Fruit fly (Drosophila melanogaster) S2 (cell line): ENCODE results near the gene TwdlL.

Experiments used
- CG8478 ChIP-seq: fragments of >200 bp; optimal IDR thresholded peaks from 2 replicates; lab custom pipeline; 2018
- CTCF ChIP-seq, 2 experiments: fragments of >200 bp; optimal IDR thresholded peaks; 2 replicates each; lab custom pipeline; 2018

Gene TwdlL

dm6 chr3R:26625552-26625951, at the start of gene TwdlL:
Gene TwdlL (minus strand): TSS chr3R:26625652.
- TF ChIP-seq CG8478 (lab: Kevin White, UChicago) = no peak
- TF ChIP-seq CTCF (optimal IDR thresholded peaks at IDR 0.05; lab: Kevin White, UChicago) = no peak

dm6 chr3R:26671525-26672132, 46.2 kb upstream of the TwdlL start:
- TF ChIP-seq CTCF (optimal IDR thresholded peaks at IDR 0.05; lab: Kevin White, UChicago) (no peak), CG8478 (lab: Kevin White, UChicago) (no peak)

dm6 chr3R:26670277-26670676, 44.8 kb upstream of the TwdlL start:
- TF ChIP-seq CTCF (optimal IDR thresholded peaks at IDR 0.05; lab: Kevin White, UChicago) (no peak), CG8478 (lab: Kevin White, UChicago) (no peak)

dm6 chr3R:26656140-26656539, 30.7 kb upstream of the TwdlL start, which contains the start of gene Tb:
Gene Tb (plus strand): TSS chr3R:26656440.
- TF ChIP-seq CTCF (optimal IDR thresholded peaks at IDR 0.05; lab: Kevin White, UChicago) (no peak), CG8478 (lab: Kevin White, UChicago) (no peak)

- TF ChIP-seq CG8478 (lab: Kevin White, UChicago) = no peak
- no peak for TF ChIP-seq CTCF (optimal IDR thresholded peaks at IDR 0.05; lab: Kevin White, UChicago)
Measured at dm6 chr3R:26655416-26655945, 30.0 kb upstream of the TwdlL start.

- no peak for TF ChIP-seq CG8478 (lab: Kevin White, UChicago)
- no peak for TF ChIP-seq CTCF (optimal IDR thresholded peaks at IDR 0.05; lab: Kevin White, UChicago)
Measured at dm6 chr3R:26654594-26654993, 29.1 kb upstream of the TwdlL start.

- TF ChIP-seq CG8478 (lab: Kevin White, UChicago) (no peak), CTCF (optimal IDR thresholded peaks at IDR 0.05; lab: Kevin White, UChicago) (no peak)
Measured at dm6 chr3R:26639503-26640075, 14.1 kb upstream of the TwdlL start, which contains the start of gene TwdlD. Gene TwdlD (plus strand): TSS chr3R:26640025.

dm6 chr3R:26636388-26636787, 10.9 kb upstream of the TwdlL start, which contains the start of gene TwdlS:
Gene TwdlS (plus strand): TSS chr3R:26636688.
- TF ChIP-seq CTCF (optimal IDR thresholded peaks at IDR 0.05; lab: Kevin White, UChicago) = no peak
- TF ChIP-seq CG8478 (lab: Kevin White, UChicago) = no peak

- TF ChIP-seq CTCF (optimal IDR thresholded peaks at IDR 0.05; lab: Kevin White, UChicago) (no peak), CG8478 (lab: Kevin White, UChicago) (no peak)
Measured at dm6 chr3R:26634585-26634984, 9.1 kb upstream of the TwdlL start, which contains the start of gene TwdlR. Gene TwdlR (plus strand): TSS chr3R:26634885.

dm6 chr3R:26633432-26633831, 8.0 kb upstream of the TwdlL start, which contains the start of gene TwdlH:
Gene TwdlH (plus strand): TSS chr3R:26633732.
- TF ChIP-seq CG8478 (lab: Kevin White, UChicago) (no peak), CTCF (optimal IDR thresholded peaks at IDR 0.05; lab: Kevin White, UChicago) (no peak)

- TF ChIP-seq CTCF (optimal IDR thresholded peaks at IDR 0.05; lab: Kevin White, UChicago) (no peak), CG8478 (lab: Kevin White, UChicago) (no peak)
Measured at dm6 chr3R:26633010-26633409, 7.6 kb upstream of the TwdlL start.

- TF ChIP-seq CTCF (optimal IDR thresholded peaks at IDR 0.05; lab: Kevin White, UChicago) (no peak), CG8478 (lab: Kevin White, UChicago) (no peak)
Measured at dm6 chr3R:26631334-26631919, 6.0 kb upstream of the TwdlL start, which contains the start of gene TwdlN. Gene TwdlN (plus strand): TSS chr3R:26631869.

- TF ChIP-seq CG8478 (lab: Kevin White, UChicago) = no peak
- no peak for TF ChIP-seq CTCF (optimal IDR thresholded peaks at IDR 0.05; lab: Kevin White, UChicago)
Measured at dm6 chr3R:26629618-26630017, 4.2 kb upstream of the TwdlL start, which contains the start of gene TwdlJ. Gene TwdlJ (plus strand): TSS chr3R:26629918.

dm6 chr3R:26628624-26629023, 3.2 kb upstream of the TwdlL start, which contains the start of gene TwdlK:
Gene TwdlK (minus strand): TSS chr3R:26628724.
- TF ChIP-seq CTCF (optimal IDR thresholded peaks at IDR 0.05; lab: Kevin White, UChicago) (no peak), CG8478 (lab: Kevin White, UChicago) (no peak)

- TF ChIP-seq CTCF (optimal IDR thresholded peaks at IDR 0.05; lab: Kevin White, UChicago) = no peak
- TF ChIP-seq CG8478 (lab: Kevin White, UChicago) = no peak
Measured at dm6 chr3R:26626638-26627037, 1.2 kb upstream of the TwdlL start, which contains the start of gene TwdlO. Gene TwdlO (minus strand): TSS chr3R:26626738.
